Worm (Caenorhabditis elegans) whole organism, late embryonic: ENCODE measurements around the gene clec-88.

ENCODE experiments used
- dve-1 ChIP-seq: sonication (generic microtip); optimal IDR thresholded peaks from 2 replicates; lab custom pipeline; 2017; ENCODE audit warnings: antibody characterized with exemption, mild to moderate bottlenecking, missing genetic modification characterization, missing compliant biosample characterization
- mec-3 ChIP-seq: sonication (generic microtip); optimal IDR thresholded peaks from 2 replicates; lab custom pipeline; 2016; ENCODE audit warnings: borderline replicate concordance, missing genetic modification characterization, missing compliant biosample characterization

- TF ChIP-seq dve-1 (tag; lab: Kevin White, UChicago) (no peak), mec-3 (tag; lab: Kevin White, UChicago) (no peak)
Observed at ce11 chrII:6346551-6347079, 18.9 kb upstream of the clec-88 start.
